ENCODE assay signal across 1 fruit fly cellular context in the genomic region with DNA sequence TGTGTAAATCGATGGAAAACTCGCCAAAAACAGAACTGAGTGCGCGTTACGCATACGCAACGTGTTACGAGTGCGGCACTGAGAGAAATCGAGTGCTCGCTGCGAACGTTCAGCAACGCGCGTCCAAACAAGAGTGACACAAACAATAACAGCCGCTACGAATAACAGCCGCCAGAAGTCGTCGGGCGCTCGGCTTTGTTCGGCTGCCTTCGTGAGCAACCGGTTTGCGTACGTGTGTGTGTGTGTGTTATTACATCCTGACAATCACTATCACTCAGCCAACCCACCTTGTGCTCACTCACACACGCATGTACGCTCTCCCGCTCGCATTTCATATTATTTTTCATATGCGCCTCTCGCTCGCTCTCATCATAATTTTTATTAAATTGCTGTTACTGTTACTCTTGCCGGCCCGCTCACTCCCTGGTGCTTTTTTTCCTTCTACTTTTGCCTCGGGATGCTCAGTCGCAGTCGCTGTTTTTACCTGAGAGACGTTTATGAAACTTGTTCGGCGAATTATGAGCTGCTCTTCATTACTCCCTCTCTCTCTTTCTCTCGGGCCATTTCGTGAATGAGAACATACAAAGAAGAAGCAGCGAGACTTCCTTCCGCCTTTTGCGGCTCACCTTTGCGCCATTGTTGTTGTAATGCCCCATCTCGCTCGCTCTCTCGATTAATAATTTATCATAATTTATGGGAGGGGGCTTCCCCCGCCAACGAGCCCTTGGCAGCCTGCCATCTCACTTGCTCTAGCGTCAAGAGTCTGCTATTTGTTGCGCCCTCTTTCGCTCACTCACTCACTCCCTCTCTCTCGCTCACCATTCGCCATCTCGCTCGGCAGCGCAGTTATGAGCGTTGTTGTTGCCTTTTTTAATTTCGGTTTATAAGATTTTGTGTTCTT.
TF ChIP-seq lines count a peak whose summit lies in the region.

A gene (minus strand): TSS at position 136 of the 901 bp plus-strand sequence.

TF ChIP-seq in whole organism, embryonic, 481 proteins besides CTCF, POLR2A, EP300 and RAD21 (continued from another document):
- TF ChIP-seq CG2199 (GFP tag; IDR thresholded peaks at IDR 0.05; lab: Robert Waterston, UW) = peak; percentile 63; the same call in 1 of the 3 replicates
- TF ChIP-seq H2.0 (GFP tag; IDR thresholded peaks at IDR 0.05; lab: Robert Waterston, UW) = 0 out of 2 replicates have a peak, but pooled peaks have one; percentile 9
- no peak for TF ChIP-seq CG6272 (GFP tag; IDR thresholded peaks at IDR 0.05; lab: Robert Waterston, UW)
- TF ChIP-seq Nf-YB (GFP tag; optimal IDR thresholded peaks at IDR 0.05; lab: Kevin White, UChicago) = peak; percentile 93
- TF ChIP-seq ato (GFP tag; IDR thresholded peaks at IDR 0.05; lab: Robert Waterston, UW; ENCODE audit: partially characterized antibody) = peak; percentile 10; the same call in 1 of the 2 replicates
- peak; percentile 90 for TF ChIP-seq her (GFP tag; optimal IDR thresholded peaks at IDR 0.05; lab: Kevin White, UChicago)
- TF ChIP-seq ac (GFP tag; optimal IDR thresholded peaks at IDR 0.05; lab: Kevin White, UChicago) = peak; percentile 45
- TF ChIP-seq Eip74EF (GFP tag; optimal IDR thresholded peaks at IDR 0.05; lab: Kevin White, UChicago) = peak in 1 of 2 experiments; percentile 28
- TF ChIP-seq so (GFP tag; IDR thresholded peaks at IDR 0.05; lab: Robert Waterston, UW) = 0 out of 3 replicates have a peak, but pooled peaks have one; percentile 11
- 0 out of 2 replicates have a peak, but pooled peaks have one; percentile 7 for TF ChIP-seq sim (GFP tag; IDR thresholded peaks at IDR 0.05; lab: Robert Waterston, UW)
- peak; percentile 54 for TF ChIP-seq Abd-B (GFP tag; optimal IDR thresholded peaks at IDR 0.05; lab: Kevin White, UChicago)
- TF ChIP-seq mirr (GFP tag; optimal IDR thresholded peaks at IDR 0.05; lab: Kevin White, UChicago) = peak; percentile 21
- no peak for TF ChIP-seq Elba2 (GFP tag; optimal IDR thresholded peaks at IDR 0.05; lab: Kevin White, UChicago)
- peak; percentile 91 for TF ChIP-seq pros (GFP tag; optimal IDR thresholded peaks at IDR 0.05; lab: Kevin White, UChicago)
- TF ChIP-seq sens-2 (GFP tag; IDR thresholded peaks at IDR 0.05; lab: Robert Waterston, UW) = 0 out of 2 replicates have a peak, but pooled peaks have one; percentile 19
- TF ChIP-seq CG42726 (GFP tag; IDR thresholded peaks at IDR 0.05; lab: Robert Waterston, UW; ENCODE audit: partially characterized antibody) = peak; percentile 57; the same call in 1 of the 2 replicates
- TF ChIP-seq p53 (GFP tag; optimal IDR thresholded peaks at IDR 0.05; lab: Kevin White, UChicago) = peak; percentile 0
- TF ChIP-seq CG7839 (tag; optimal IDR thresholded peaks at IDR 0.05; lab: Kevin White, UChicago) = no peak
- no peak for TF ChIP-seq Mes4 (GFP tag; optimal IDR thresholded peaks at IDR 0.05; lab: Kevin White, UChicago)
- TF ChIP-seq ash1 (GFP tag; optimal IDR thresholded peaks at IDR 0.05; lab: Kevin White, UChicago) = peak; percentile 12
- 0 out of 3 replicates have a peak, but pooled peaks have one; percentile 51 for TF ChIP-seq otp (GFP tag; IDR thresholded peaks at IDR 0.05; lab: Robert Waterston, UW)
- peak; percentile 71; the same call in 1 of the 4 replicates for TF ChIP-seq chinmo (GFP tag; IDR thresholded peaks at IDR 0.05; lab: Robert Waterston, UW; ENCODE audit: partially characterized antibody)
- TF ChIP-seq CG16863 (GFP tag; optimal IDR thresholded peaks at IDR 0.05; lab: Kevin White, UChicago) = no peak
- TF ChIP-seq CG8478 (optimal IDR thresholded peaks at IDR 0.05; lab: Kevin White, UChicago) = peak; percentile 96
- TF ChIP-seq Aef1 (GFP tag; IDR thresholded peaks at IDR 0.05; lab: Robert Waterston, UW) = peak; percentile 65; the same call in 2 of the 3 replicates
- TF ChIP-seq CG1832 (GFP tag; optimal IDR thresholded peaks at IDR 0.05; lab: Kevin White, UChicago) = peak; percentile 98
- no peak for TF ChIP-seq CG12155 (GFP tag; optimal IDR thresholded peaks at IDR 0.05; lab: Kevin White, UChicago)
- peak; percentile 24; the same call in 1 of the 2 replicates for TF ChIP-seq CG9932 (GFP tag; IDR thresholded peaks at IDR 0.05; lab: Robert Waterston, UW)
- peak; percentile 13; the same call in 1 of the 2 replicates for TF ChIP-seq CG14441 (GFP tag; IDR thresholded peaks at IDR 0.05; lab: Robert Waterston, UW)
- TF ChIP-seq grau (tag; optimal IDR thresholded peaks at IDR 0.05; lab: Kevin White, UChicago) = no peak
- no peak for TF ChIP-seq Dp (GFP tag; optimal IDR thresholded peaks at IDR 0.05; lab: Kevin White, UChicago)
- TF ChIP-seq CG34422 (GFP tag; IDR thresholded peaks at IDR 0.05; lab: Robert Waterston, UW) = peak; percentile 27; the same call in 1 of the 3 replicates
- TF ChIP-seq CG13287 (GFP tag; IDR thresholded peaks at IDR 0.05; lab: Robert Waterston, UW; ENCODE audit: partially characterized antibody) = no peak; the same call in 1 of the 2 replicates
- TF ChIP-seq CG33557 (GFP tag; optimal IDR thresholded peaks at IDR 0.05; lab: Kevin White, UChicago) = peak; percentile 21
- TF ChIP-seq HLHmδ (GFP tag; optimal IDR thresholded peaks at IDR 0.05; lab: Kevin White, UChicago) = peak; percentile 69
- TF ChIP-seq Bteb2 (GFP tag; optimal IDR thresholded peaks at IDR 0.05; lab: Kevin White, UChicago) = no peak
- TF ChIP-seq CG1603 (tag; optimal IDR thresholded peaks at IDR 0.05; lab: Kevin White, UChicago) = peak; percentile 14
- TF ChIP-seq chm (GFP tag; IDR thresholded peaks at IDR 0.05; lab: Robert Waterston, UW) = peak; percentile 80
- TF ChIP-seq CG10147 (GFP tag; optimal IDR thresholded peaks at IDR 0.05; lab: Kevin White, UChicago) = no peak
- no peak for TF ChIP-seq CG12299 (tag; optimal IDR thresholded peaks at IDR 0.05; lab: Kevin White, UChicago)
- TF ChIP-seq knrl (GFP tag; IDR thresholded peaks at IDR 0.05; lab: Robert Waterston, UW; ENCODE audit: partially characterized antibody) = 0 out of 3 replicates have a peak, but pooled peaks have one; percentile 30
- peak; percentile 76 for TF ChIP-seq Adf1 (GFP tag; IDR thresholded peaks at IDR 0.05; lab: Robert Waterston, UW)
- TF ChIP-seq CG18476 (GFP tag; optimal IDR thresholded peaks at IDR 0.05; lab: Kevin White, UChicago) = no peak
- peak; percentile 93 for TF ChIP-seq cg (GFP tag; optimal IDR thresholded peaks at IDR 0.05; lab: Kevin White, UChicago)
- no peak for TF ChIP-seq Kr (GFP tag; optimal IDR thresholded peaks at IDR 0.05; lab: Kevin White, UChicago)
- TF ChIP-seq ro (GFP tag; IDR thresholded peaks at IDR 0.05; lab: Robert Waterston, UW) = no peak
- TF ChIP-seq fu2 (GFP tag; optimal IDR thresholded peaks at IDR 0.05; lab: Kevin White, UChicago) = no peak
- peak; percentile 97 for TF ChIP-seq Nf-YC (tag; optimal IDR thresholded peaks at IDR 0.05; lab: Kevin White, UChicago)
- no peak for TF ChIP-seq ase (GFP tag; IDR thresholded peaks at IDR 0.05; lab: Robert Waterston, UW)
- peak; percentile 80 for TF ChIP-seq Med (GFP tag; lab: Kevin White, UChicago)
- TF ChIP-seq zen2 (GFP tag; IDR thresholded peaks at IDR 0.05; lab: Robert Waterston, UW; ENCODE audit: partially characterized antibody) = 0 out of 3 replicates have a peak, but pooled peaks have one; percentile 35
- peak in 1 of 2 experiments; percentile 28 for TF ChIP-seq Dfd (GFP tag; optimal IDR thresholded peaks at IDR 0.05; lab: Kevin White, UChicago)
- no peak for TF ChIP-seq CG14050 (GFP tag; IDR thresholded peaks at IDR 0.05; lab: Robert Waterston, UW)
- peak; percentile 34 for TF ChIP-seq phol (tag; optimal IDR thresholded peaks at IDR 0.05; lab: Kevin White, UChicago)
- TF ChIP-seq fd3F (GFP tag; optimal IDR thresholded peaks at IDR 0.05; lab: Kevin White, UChicago) = no peak
- peak; percentile 55; the same call in 1 of the 2 replicates for TF ChIP-seq sob (GFP tag; IDR thresholded peaks at IDR 0.05; lab: Robert Waterston, UW)
- TF ChIP-seq kni (GFP tag; optimal IDR thresholded peaks at IDR 0.05; lab: Kevin White, UChicago) = peak; percentile 91
- no peak for TF ChIP-seq CG4854 (GFP tag; optimal IDR thresholded peaks at IDR 0.05; lab: Kevin White, UChicago)
- no peak for TF ChIP-seq wor (GFP tag; IDR thresholded peaks at IDR 0.05; lab: Robert Waterston, UW)
- no peak for TF ChIP-seq CG8281 (tag; optimal IDR thresholded peaks at IDR 0.05; lab: Kevin White, UChicago)
- peak; percentile 97 for TF ChIP-seq abd-A (tag; optimal IDR thresholded peaks at IDR 0.05; lab: Kevin White, UChicago)
- TF ChIP-seq nerfin-1 (tag; optimal IDR thresholded peaks at IDR 0.05; lab: Kevin White, UChicago) = no peak
- TF ChIP-seq fd96Cb (tag; optimal IDR thresholded peaks at IDR 0.05; lab: Kevin White, UChicago) = no peak
- no peak for TF ChIP-seq CG12391 (tag; optimal IDR thresholded peaks at IDR 0.05; lab: Kevin White, UChicago)
- TF ChIP-seq ewg (GFP tag; optimal IDR thresholded peaks at IDR 0.05; lab: Kevin White, UChicago) = peak; percentile 48
- TF ChIP-seq tin (GFP tag; optimal IDR thresholded peaks at IDR 0.05; lab: Kevin White, UChicago) = peak; percentile 2
- peak; percentile 28 for TF ChIP-seq HmgD (GFP tag; optimal IDR thresholded peaks at IDR 0.05; lab: Kevin White, UChicago)
- TF ChIP-seq CG9437 (GFP tag; optimal IDR thresholded peaks at IDR 0.05; lab: Kevin White, UChicago) = peak; percentile 72
- peak; percentile 3 for TF ChIP-seq CG12769 (tag; optimal IDR thresholded peaks at IDR 0.05; lab: Kevin White, UChicago)
- peak; percentile 47; the same call in 1 of the 2 replicates for TF ChIP-seq seq (GFP tag; IDR thresholded peaks at IDR 0.05; lab: Robert Waterston, UW)
- no peak for TF ChIP-seq CG3847 (GFP tag; IDR thresholded peaks at IDR 0.05; lab: Robert Waterston, UW)
- no peak for TF ChIP-seq CG6854 (GFP tag; optimal IDR thresholded peaks at IDR 0.05; lab: Kevin White, UChicago)
- TF ChIP-seq Ptx1 (GFP tag; IDR thresholded peaks at IDR 0.05; lab: Robert Waterston, UW) = no peak
- 0 out of 2 replicates have a peak, but pooled peaks have one; percentile 23 for TF ChIP-seq tna (GFP tag; IDR thresholded peaks at IDR 0.05; lab: Robert Waterston, UW; ENCODE audit: partially characterized antibody)
- peak; percentile 60 for TF ChIP-seq CoRest (tag; optimal IDR thresholded peaks at IDR 0.05; lab: Kevin White, UChicago)
- TF ChIP-seq sens (GFP tag; lab: Kevin White, UChicago) = peak; percentile 74
- TF ChIP-seq CG9876 (GFP tag; optimal IDR thresholded peaks at IDR 0.05; lab: Kevin White, UChicago) = no peak
- TF ChIP-seq zfh1 (GFP tag; IDR thresholded peaks at IDR 0.05; lab: Robert Waterston, UW) = 0 out of 3 replicates have a peak, but pooled peaks have one; percentile 31
- no peak for TF ChIP-seq schlank (tag; optimal IDR thresholded peaks at IDR 0.05; lab: Kevin White, UChicago)
- TF ChIP-seq vvl (GFP tag; IDR thresholded peaks at IDR 0.05; lab: Robert Waterston, UW) = peak; percentile 95
- TF ChIP-seq CG15479 (GFP tag; optimal IDR thresholded peaks at IDR 0.05; lab: Kevin White, UChicago) = peak; percentile 47
- peak; percentile 22; the same call in 1 of the 3 replicates for TF ChIP-seq sr (GFP tag; IDR thresholded peaks at IDR 0.05; lab: Robert Waterston, UW)
- TF ChIP-seq CG17328 (GFP tag; IDR thresholded peaks at IDR 0.05; lab: Robert Waterston, UW) = 0 out of 2 replicates have a peak, but pooled peaks have one; percentile 4
- TF ChIP-seq Tbp (GFP tag; optimal IDR thresholded peaks at IDR 0.05; lab: Kevin White, UChicago) = peak; percentile 45
